Worm (Caenorhabditis elegans): ENCODE results near the gene irld-50.

Gene irld-50

ce11 chrII:2987854-2988350 is 44.0 kb upstream of the irld-50 start, which contains the start of gene lido-7 (continued):
- no peak for TF ChIP-seq spr-3 (GFP tag; optimal IDR thresholded peaks at IDR 0.05)
- no peak for TF ChIP-seq aly-2 (tag; optimal IDR thresholded peaks at IDR 0.05)
- peak; percentile 27; the same call in 1 of the 2 replicates for TF ChIP-seq ctbp-1 (GFP tag; IDR thresholded peaks at IDR 0.05)
- TF ChIP-seq pha-4 (GFP tag; IDR thresholded peaks at IDR 0.05), result no peak
- TF ChIP-seq pha-4 (tag; optimal IDR thresholded peaks at IDR 0.05), result no peak
- no peak for TF ChIP-seq dmd-8 (GFP tag; IDR thresholded peaks at IDR 0.05)
- TF ChIP-seq fkh-10 (GFP tag; optimal IDR thresholded peaks at IDR 0.05), result no peak
- peak; percentile 56 for TF ChIP-seq mxl-3 (GFP tag; optimal IDR thresholded peaks at IDR 0.05)
- no peak for TF ChIP-seq attf-4 (tag; optimal IDR thresholded peaks at IDR 0.05)
- no peak for TF ChIP-seq nhr-237 (tag; optimal IDR thresholded peaks at IDR 0.05)
- TF ChIP-seq madf-5 (GFP tag; IDR thresholded peaks at IDR 0.05), result no peak
- TF ChIP-seq nhr-11 (tag; optimal IDR thresholded peaks at IDR 0.05), result no peak
- TF ChIP-seq nhr-25 (tag; optimal IDR thresholded peaks at IDR 0.05; ENCODE audit: borderline replicate concordance, insufficient read depth), result no peak
- TF ChIP-seq daf-12 (tag; optimal IDR thresholded peaks at IDR 0.05), result no peak
- TF ChIP-seq hlh-11 (tag; optimal IDR thresholded peaks at IDR 0.05), result peak; percentile 71
- TF ChIP-seq nhr-42 (GFP tag; IDR thresholded peaks at IDR 0.05), result no peak
- TF ChIP-seq Y5F2A.4 (GFP tag; optimal IDR thresholded peaks at IDR 0.05), result no peak
- no peak for TF ChIP-seq F44E2.7 (GFP tag; IDR thresholded peaks at IDR 0.05)
- no peak for TF ChIP-seq aha-1 (tag)
- no peak for TF ChIP-seq ces-1 (GFP tag; optimal IDR thresholded peaks at IDR 0.05)
- TF ChIP-seq ceh-44 (GFP tag; IDR thresholded peaks at IDR 0.05), result no peak
- peak; percentile 17 for TF ChIP-seq nhr-28 (tag; optimal IDR thresholded peaks at IDR 0.05)
- TF ChIP-seq zip-11 (GFP tag; IDR thresholded peaks at IDR 0.05), result no peak
- no peak for TF ChIP-seq nhr-102 (tag; optimal IDR thresholded peaks at IDR 0.05)
- no peak for TF ChIP-seq lir-3 (tag; optimal IDR thresholded peaks at IDR 0.05)
- TF ChIP-seq nhr-48 (tag; optimal IDR thresholded peaks at IDR 0.05), result peak; percentile 52
- TF ChIP-seq dmd-6 (GFP tag; IDR thresholded peaks at IDR 0.05), result peak; percentile 73
- TF ChIP-seq cey-2 (tag; optimal IDR thresholded peaks at IDR 0.05; ENCODE audit: borderline replicate concordance, insufficient read depth), result no peak
- no peak for TF ChIP-seq hif-1 (tag; optimal IDR thresholded peaks at IDR 0.05)
- no peak for TF ChIP-seq daf-8 (GFP tag; IDR thresholded peaks at IDR 0.05)
- no peak for TF ChIP-seq nhr-77 (tag; optimal IDR thresholded peaks at IDR 0.05)
- TF ChIP-seq tag-97 (GFP tag; IDR thresholded peaks at IDR 0.05), result no peak
- no peak for TF ChIP-seq F26F4.8 (GFP tag; conservative IDR thresholded peaks at IDR 0.05)
- TF ChIP-seq jun-1 (tag; optimal IDR thresholded peaks at IDR 0.05), result no peak
- peak; percentile 61 for TF ChIP-seq mes-2 (tag; optimal IDR thresholded peaks at IDR 0.05; ENCODE audit: poor library complexity, severe bottlenecking)
- TF ChIP-seq zag-1 (tag; optimal IDR thresholded peaks at IDR 0.05), result no peak
- TF ChIP-seq mdt-29 (GFP tag; IDR thresholded peaks at IDR 0.05), result no peak
- no peak for TF ChIP-seq T20F7.1 (GFP tag; optimal IDR thresholded peaks at IDR 0.05)
- TF ChIP-seq zfp-3 (GFP tag; conservative IDR thresholded peaks at IDR 0.05), result no peak
- no peak for TF ChIP-seq sdz-12 (GFP tag; optimal IDR thresholded peaks at IDR 0.05)
- TF ChIP-seq skn-1 (tag; optimal IDR thresholded peaks at IDR 0.05), result no peak
- no peak for TF ChIP-seq zfp-2 (tag; optimal IDR thresholded peaks at IDR 0.05)
- TF ChIP-seq nhr-6 (tag; optimal IDR thresholded peaks at IDR 0.05), result no peak
- no peak for TF ChIP-seq Y75B8A.6 (GFP tag; IDR thresholded peaks at IDR 0.05)
- TF ChIP-seq ama-1 (optimal IDR thresholded peaks at IDR 0.05), result no peak
- no peak for TF ChIP-seq snpc-4 (tag; optimal IDR thresholded peaks at IDR 0.05)
- peak; percentile 74 for TF ChIP-seq hmg-1.1 (GFP tag; IDR thresholded peaks at IDR 0.05)
- no peak for TF ChIP-seq egl-27 (tag; optimal IDR thresholded peaks at IDR 0.05)
- TF ChIP-seq D1046.2 (GFP tag; IDR thresholded peaks at IDR 0.05), result no peak
- no peak for TF ChIP-seq nhr-76 (tag; optimal IDR thresholded peaks at IDR 0.05)
- TF ChIP-seq unc-39 (tag; optimal IDR thresholded peaks at IDR 0.05), result no peak
- TF ChIP-seq daf-16 (GFP tag; optimal IDR thresholded peaks at IDR 0.05), result no peak
- TF ChIP-seq daf-16 (tag; optimal IDR thresholded peaks at IDR 0.05), result no peak
